Worm (Caenorhabditis elegans) whole organism, mixed stage, embryonic: Measurements from ENCODE around the gene nog-1.

Source experiments
- M03D4.4 ChIP-seq: sonication (generic microtip); optimal IDR thresholded peaks from 2 replicates; lab custom pipeline; 2017; ENCODE audit warnings: mild to moderate bottlenecking, missing genetic modification characterization, missing compliant biosample characterization
- bed-3 ChIP-seq: fragments of 200-800 bp; sonication (Bioruptor generic); optimal IDR thresholded peaks from 3 replicates; lab custom pipeline; 2018; ENCODE audit warnings: mild to moderate bottlenecking, missing genetic modification characterization, moderate library complexity, missing compliant biosample characterization
- blmp-1 ChIP-seq: fragments of 150-350 bp; optimal IDR thresholded peaks from 2 replicates; lab custom pipeline; 2014; ENCODE audit warnings: missing biosample characterization, missing genetic modification characterization
- ceh-39 ChIP-seq: fragments of 150-350 bp; optimal IDR thresholded peaks from 2 replicates; lab custom pipeline; 2014; ENCODE audit warnings: missing biosample characterization, missing genetic modification characterization
- ceh-43 ChIP-seq: fragments of 200-800 bp; sonication (Bioruptor generic); optimal IDR thresholded peaks from 2 replicates; lab custom pipeline; 2018; ENCODE audit warnings: mild to moderate bottlenecking, missing genetic modification characterization, moderate library complexity, missing compliant biosample characterization
- ceh-83 ChIP-seq: fragments of 200-800 bp; sonication (Bioruptor generic); optimal IDR thresholded peaks from 2 replicates; lab custom pipeline; 2018; ENCODE audit warnings: mild to moderate bottlenecking, missing genetic modification characterization, missing compliant biosample characterization
- ces-1 ChIP-seq: fragments of 150-350 bp; optimal IDR thresholded peaks from 2 replicates; lab custom pipeline; 2014; ENCODE audit warnings: missing biosample characterization, missing genetic modification reagents, missing genetic modification characterization
- cnd-1 ChIP-seq: fragments of 200-800 bp; sonication (Bioruptor generic); optimal IDR thresholded peaks from 2 replicates; lab custom pipeline; 2018; ENCODE audit warnings: mild to moderate bottlenecking, missing genetic modification characterization, missing compliant biosample characterization
- drap-1 ChIP-seq: fragments of 200-800 bp; sonication (Bioruptor generic); optimal IDR thresholded peaks from 3 replicates; lab custom pipeline; 2018; ENCODE audit warnings: mild to moderate bottlenecking, missing genetic modification characterization, missing compliant biosample characterization
- elt-1 ChIP-seq: sonication (generic microtip); optimal IDR thresholded peaks from 2 replicates; lab custom pipeline; 2017; ENCODE audit warnings: missing genetic modification characterization, mild to moderate bottlenecking, missing compliant biosample characterization, antibody characterized with exemption, moderate library complexity, borderline replicate concordance; ENCODE audit not compliant: insufficient read depth
- elt-3 ChIP-seq: fragments of 150-350 bp; optimal IDR thresholded peaks from 2 replicates; lab custom pipeline; 2014; ENCODE audit warnings: missing biosample characterization, missing genetic modification characterization
- flh-1 ChIP-seq: fragments of 200-800 bp; sonication (Bioruptor generic); optimal IDR thresholded peaks from 2 replicates; lab custom pipeline; 2018; ENCODE audit warnings: mild to moderate bottlenecking, missing genetic modification characterization, moderate library complexity, missing compliant biosample characterization
- ham-2 ChIP-seq: fragments of 200-800 bp; sonication (Bioruptor generic); optimal IDR thresholded peaks from 2 replicates; lab custom pipeline; 2018; ENCODE audit warnings: mild to moderate bottlenecking, missing genetic modification characterization, missing compliant biosample characterization
- hlh-1 ChIP-seq: fragments of 150-350 bp; optimal IDR thresholded peaks from 2 replicates; lab custom pipeline; 2014; ENCODE audit warnings: missing biosample characterization, missing genetic modification reagents, missing genetic modification characterization
- lin-13 ChIP-seq: fragments of 150-350 bp; optimal IDR thresholded peaks from 2 replicates; lab custom pipeline; 2014; ENCODE audit warnings: missing biosample characterization, missing genetic modification characterization
- lin-32 ChIP-seq: fragments of 200-800 bp; sonication (Bioruptor generic); optimal IDR thresholded peaks from 2 replicates; lab custom pipeline; 2018; ENCODE audit warnings: mild to moderate bottlenecking, missing genetic modification characterization, missing compliant biosample characterization
- lsy-2 ChIP-seq: fragments of 150-350 bp; optimal IDR thresholded peaks from 2 replicates; lab custom pipeline; 2014; ENCODE audit warnings: missing biosample characterization, missing genetic modification characterization
- mab-5 ChIP-seq: fragments of 150-350 bp; optimal IDR thresholded peaks from 2 replicates; lab custom pipeline; 2014; ENCODE audit warnings: missing biosample characterization, missing genetic modification characterization
- mep-1 ChIP-seq: fragments of 150-350 bp; optimal IDR thresholded peaks from 2 replicates; lab custom pipeline; 2017; ENCODE audit warnings: missing biosample characterization, missing genetic modification reagents, missing genetic modification characterization, inconsistent platforms
- nhr-12 ChIP-seq: fragments of 150-350 bp; optimal IDR thresholded peaks from 2 replicates; lab custom pipeline; 2014; ENCODE audit warnings: missing biosample characterization, missing genetic modification characterization
- nhr-2 ChIP-seq: fragments of 150-350 bp; optimal IDR thresholded peaks from 2 replicates; lab custom pipeline; 2014; ENCODE audit warnings: missing biosample characterization, missing genetic modification characterization
- nhr-237 ChIP-seq: fragments of 150-350 bp; optimal IDR thresholded peaks from 2 replicates; lab custom pipeline; 2014; ENCODE audit warnings: missing biosample characterization, missing genetic modification characterization
- nhr-28 ChIP-seq: fragments of 150-350 bp; optimal IDR thresholded peaks from 2 replicates; lab custom pipeline; 2014; ENCODE audit warnings: missing biosample characterization, missing genetic modification characterization
- nhr-76 ChIP-seq: sonication (generic microtip); optimal IDR thresholded peaks from 2 replicates; lab custom pipeline; 2017; ENCODE audit warnings: missing biosample characterization, missing genetic modification characterization
- sem-2 ChIP-seq: fragments of 200-800 bp; sonication (Bioruptor generic); optimal IDR thresholded peaks from 2 replicates; lab custom pipeline; 2018; ENCODE audit warnings: mild to moderate bottlenecking, missing genetic modification characterization, missing compliant biosample characterization
- snpc-4 ChIP-seq: fragments of 150-350 bp; optimal IDR thresholded peaks from 2 replicates; lab custom pipeline; 2014; ENCODE audit warnings: missing biosample characterization, missing genetic modification characterization
- sptf-1 ChIP-seq: sonication (generic microtip); optimal IDR thresholded peaks from 2 replicates; lab custom pipeline; 2017; ENCODE audit warnings: mild to moderate bottlenecking, missing genetic modification characterization, moderate library complexity, missing compliant biosample characterization
- tbx-8 ChIP-seq: fragments of 200-800 bp; sonication (Bioruptor generic); optimal IDR thresholded peaks from 2 replicates; lab custom pipeline; 2018; ENCODE audit warnings: mild to moderate bottlenecking, missing genetic modification characterization, moderate library complexity, missing compliant biosample characterization
- unc-120 ChIP-seq: sonication (generic microtip); optimal IDR thresholded peaks from 2 replicates; lab custom pipeline; 2017; ENCODE audit warnings: missing genetic modification characterization, missing compliant biosample characterization; ENCODE audit not compliant: poor library complexity, severe bottlenecking
- unc-39 ChIP-seq: fragments of 150-350 bp; optimal IDR thresholded peaks from 2 replicates; lab custom pipeline; 2014; ENCODE audit warnings: missing biosample characterization, missing genetic modification characterization
- unc-62 ChIP-seq: fragments of 150-350 bp; optimal IDR thresholded peaks from 2 replicates; lab custom pipeline; 2014; ENCODE audit warnings: missing biosample characterization, missing genetic modification reagents, missing genetic modification characterization
- zip-8 ChIP-seq: fragments of 150-350 bp; optimal IDR thresholded peaks from 2 replicates; lab custom pipeline; 2014; ENCODE audit warnings: missing biosample characterization, missing genetic modification characterization
- ztf-11 ChIP-seq: fragments of 150-350 bp; optimal IDR thresholded peaks from 2 replicates; lab custom pipeline; 2014; ENCODE audit warnings: missing biosample characterization, missing genetic modification characterization

The nog-1 gene

ce11 chrIV:427100-427908 lies 33.6 kb downstream of the nog-1 start:
- no peak for TF ChIP-seq nhr-237
- no peak for TF ChIP-seq nhr-2 (tag; lab: Kevin White, UChicago)
- TF ChIP-seq unc-62 (GFP tag; lab: Kevin White, UChicago): no peak
- TF ChIP-seq tbx-8 (GFP tag; lab: Kevin White, UChicago): no peak
- no peak for TF ChIP-seq mab-5 (tag; lab: Kevin White, UChicago)
- no peak for TF ChIP-seq elt-1 (tag; lab: Kevin White, UChicago)
- no peak for TF ChIP-seq blmp-1
- TF ChIP-seq zip-8 (tag; lab: Kevin White, UChicago): peak; percentile 34

- TF ChIP-seq ces-1 (GFP tag; lab: Kevin White, UChicago) (no peak), ceh-43 (GFP tag; lab: Kevin White, UChicago) (no peak), nhr-76 (tag; lab: Kevin White, UChicago) (no peak), ceh-39 (tag; lab: Kevin White, UChicago) (no peak), lin-13 (tag; lab: Kevin White, UChicago) (no peak), drap-1 (GFP tag; lab: Kevin White, UChicago) (no peak), unc-62 (GFP tag; lab: Kevin White, UChicago) (no peak), cnd-1 (no peak), snpc-4 (tag; lab: Kevin White, UChicago) (no peak), nhr-2 (tag; lab: Kevin White, UChicago) (no peak), unc-39 (no peak), ztf-11 (no peak), sptf-1 (no peak), elt-1 (tag; lab: Kevin White, UChicago) (no peak), tbx-8 (GFP tag; lab: Kevin White, UChicago) (no peak), sem-2 (GFP tag; lab: Kevin White, UChicago) (no peak), mab-5 (tag; lab: Kevin White, UChicago) (no peak)
Measured at ce11 chrIV:428869-429268, 35.2 kb downstream of the nog-1 start, which contains the start of gene Y66H1A.5. Gene Y66H1A.5 (minus strand): TSS chrIV:429133.

ce11 chrIV:438384-438783 lies 44.7 kb downstream of the nog-1 start:
- no peak for TF ChIP-seq elt-1 (tag; lab: Kevin White, UChicago)
- no peak for TF ChIP-seq lsy-2 (tag; lab: Kevin White, UChicago)
- no peak for TF ChIP-seq sptf-1
- no peak for TF ChIP-seq elt-3 (tag; lab: Kevin White, UChicago)
- no peak for TF ChIP-seq nhr-12 (tag; lab: Kevin White, UChicago)
- no peak for TF ChIP-seq ceh-83 (GFP tag; lab: Kevin White, UChicago)
- TF ChIP-seq unc-120 (tag; lab: Kevin White, UChicago): no peak
- no peak for TF ChIP-seq M03D4.4 (tag; lab: Kevin White, UChicago)
- no peak for TF ChIP-seq nhr-76 (tag; lab: Kevin White, UChicago)
- no peak for TF ChIP-seq mep-1
- no peak for TF ChIP-seq ces-1 (GFP tag; lab: Kevin White, UChicago)
- no peak for TF ChIP-seq lin-13 (tag; lab: Kevin White, UChicago)
- no peak for TF ChIP-seq nhr-28 (tag; lab: Kevin White, UChicago)
- no peak for TF ChIP-seq flh-1
- no peak for TF ChIP-seq ceh-39 (tag; lab: Kevin White, UChicago)
- no peak for TF ChIP-seq hlh-1 (tag; lab: Kevin White, UChicago)
- no peak for TF ChIP-seq ceh-43 (GFP tag; lab: Kevin White, UChicago)
- TF ChIP-seq cnd-1: no peak
- TF ChIP-seq zip-8 (tag; lab: Kevin White, UChicago): no peak

ce11 chrIV:440509-440908 lies 46.8 kb downstream of the nog-1 start, which contains the start of gene hum-8:
Gene hum-8 (minus strand): TSS chrIV:440554.
- no peak for TF ChIP-seq bed-3 (GFP tag; lab: Kevin White, UChicago)
- no peak for TF ChIP-seq nhr-12 (tag; lab: Kevin White, UChicago)
- TF ChIP-seq nhr-28 (tag; lab: Kevin White, UChicago): no peak
- no peak for TF ChIP-seq unc-39
- TF ChIP-seq nhr-2 (tag; lab: Kevin White, UChicago): no peak
- TF ChIP-seq lin-13 (tag; lab: Kevin White, UChicago): no peak
- TF ChIP-seq nhr-76 (tag; lab: Kevin White, UChicago): no peak
- no peak for TF ChIP-seq ceh-43 (GFP tag; lab: Kevin White, UChicago)
- no peak for TF ChIP-seq zip-8 (tag; lab: Kevin White, UChicago)
- no peak for TF ChIP-seq ham-2 (GFP tag; lab: Kevin White, UChicago)
- TF ChIP-seq tbx-8 (GFP tag; lab: Kevin White, UChicago): no peak
- no peak for TF ChIP-seq sem-2 (GFP tag; lab: Kevin White, UChicago)
- TF ChIP-seq hlh-1 (tag; lab: Kevin White, UChicago): no peak
- TF ChIP-seq lin-32 (GFP tag; lab: Kevin White, UChicago): no peak
- no peak for TF ChIP-seq lsy-2 (tag; lab: Kevin White, UChicago)
- TF ChIP-seq elt-1 (tag; lab: Kevin White, UChicago): no peak
